Fruit fly (Drosophila melanogaster): ENCODE measurements around the gene CG45075.

CG45075 gene

dm6 chr2L:6098479-6099269, 7.5 kb downstream of the CG45075 start, which contains the start of gene CG9175 (continued):
- TF ChIP-seq ci (GFP tag; IDR thresholded peaks at IDR 0.05) (peak; percentile 78), CG12236 (GFP tag; optimal IDR thresholded peaks at IDR 0.05) (no peak), Nf-YB (GFP tag; optimal IDR thresholded peaks at IDR 0.05) (peak; percentile 40), CG11723 (GFP tag; optimal IDR thresholded peaks at IDR 0.05) (no peak), pan (optimal IDR thresholded peaks at IDR 0.05) (no peak), pan (GFP tag; optimal IDR thresholded peaks at IDR 0.05 in 1 of 2, IDR thresholded peaks at IDR 0.05 in 1 of 2) (no peak), Hr3 (GFP tag; optimal IDR thresholded peaks at IDR 0.05) (peak; percentile 5), CG7987 (GFP tag; optimal IDR thresholded peaks at IDR 0.05) (no peak), sd (tag; optimal IDR thresholded peaks at IDR 0.05) (peak; percentile 66), tap (tag; optimal IDR thresholded peaks at IDR 0.05) (peak; percentile 42), Awh (GFP tag; IDR thresholded peaks at IDR 0.05) (no peak), D19B (GFP tag; optimal IDR thresholded peaks at IDR 0.05) (no peak), ERR (GFP tag; optimal IDR thresholded peaks at IDR 0.05) (peak; percentile 42), Med (GFP tag) (peak; percentile 93), CG4360 (GFP tag; IDR thresholded peaks at IDR 0.05) (no peak), vnd (GFP tag; IDR thresholded peaks at IDR 0.05; ENCODE audit: partially characterized antibody) (peak; percentile 87), az2 (GFP tag; optimal IDR thresholded peaks at IDR 0.05) (no peak), Poxn (GFP tag; IDR thresholded peaks at IDR 0.05) (no peak), gsb-n (tag; optimal IDR thresholded peaks at IDR 0.05) (peak; percentile 6), NK7.1 (GFP tag; optimal IDR thresholded peaks at IDR 0.05) (no peak), ewg (GFP tag; optimal IDR thresholded peaks at IDR 0.05) (peak; percentile 20), CG10366 (GFP tag; IDR thresholded peaks at IDR 0.05) (no peak; the same call in 1 of the 2 replicates), amos (GFP tag; IDR thresholded peaks at IDR 0.05; ENCODE audit: partially characterized antibody) (peak; percentile 98), CG8359 (GFP tag; optimal IDR thresholded peaks at IDR 0.05; ENCODE audit: borderline replicate concordance) (no peak), hbn (GFP tag; IDR thresholded peaks at IDR 0.05; ENCODE audit: partially characterized antibody) (peak; percentile 98), CoRest (tag; optimal IDR thresholded peaks at IDR 0.05) (peak; percentile 33), CG9932 (GFP tag; IDR thresholded peaks at IDR 0.05) (peak; percentile 72), inv (GFP tag; IDR thresholded peaks at IDR 0.05; ENCODE audit: partially characterized antibody) (peak; percentile 94), CG2712 (tag; optimal IDR thresholded peaks at IDR 0.05) (peak; percentile 45), wek (GFP tag; optimal IDR thresholded peaks at IDR 0.05) (peak; percentile 23), CG18011 (GFP tag; optimal IDR thresholded peaks at IDR 0.05) (peak; percentile 100), fd96Cb (tag; optimal IDR thresholded peaks at IDR 0.05) (no peak), CG1529 (GFP tag; optimal IDR thresholded peaks at IDR 0.05) (no peak), CG7963 (GFP tag; IDR thresholded peaks at IDR 0.05; ENCODE audit: partially characterized antibody) (peak; percentile 93), Side (GFP tag; optimal IDR thresholded peaks at IDR 0.05) (peak; percentile 31), B-H2 (GFP tag; optimal IDR thresholded peaks at IDR 0.05) (peak; percentile 65), CG10267 (tag; optimal IDR thresholded peaks at IDR 0.05) (peak; percentile 59), Hand (GFP tag; optimal IDR thresholded peaks at IDR 0.05) (no peak), Hsf (GFP tag; optimal IDR thresholded peaks at IDR 0.05) (peak; percentile 26), vvl (GFP tag; IDR thresholded peaks at IDR 0.05) (peak; percentile 55; the same call in 1 of the 2 replicates), NFAT (GFP tag; IDR thresholded peaks at IDR 0.05) (peak; percentile 49; the same call in 1 of the 2 replicates), CG16813 (GFP tag; IDR thresholded peaks at IDR 0.05; ENCODE audit: partially characterized antibody) (peak; percentile 95), cato (GFP tag; optimal IDR thresholded peaks at IDR 0.05; ENCODE audit: borderline replicate concordance) (no peak), CG13296 (GFP tag; optimal IDR thresholded peaks at IDR 0.05) (no peak), Stat92E (GFP tag; optimal IDR thresholded peaks at IDR 0.05) (peak in 1 of 3 experiments; percentile 81), unc-4 (GFP tag; IDR thresholded peaks at IDR 0.05; ENCODE audit: partially characterized antibody) (peak; percentile 99), Xbp1 (GFP tag; optimal IDR thresholded peaks at IDR 0.05) (peak; percentile 92), Nf-YA (GFP tag; IDR thresholded peaks at IDR 0.05) (no peak)

Measured in whole organism, embryonic.